Worm (Caenorhabditis elegans): ENCODE data around the gene plc-4.

- TF ChIP-seq dpff-1 (tag; optimal IDR thresholded peaks at IDR 0.05): no peak
- TF ChIP-seq ama-1 (optimal IDR thresholded peaks at IDR 0.05): no peak
- TF ChIP-seq ama-1 (GFP tag; optimal IDR thresholded peaks at IDR 0.05): no peak
- no peak for TF ChIP-seq tbp1 (GFP tag; optimal IDR thresholded peaks at IDR 0.05)
- TF ChIP-seq ceh-58 (GFP tag; IDR thresholded peaks at IDR 0.05): no peak
- TF ChIP-seq zim-3 (tag; optimal IDR thresholded peaks at IDR 0.05): no peak
- no peak for TF ChIP-seq sea-2 (GFP tag; IDR thresholded peaks at IDR 0.05)
- no peak for TF ChIP-seq egl-18 (GFP tag; IDR thresholded peaks at IDR 0.05)
- no peak for TF ChIP-seq dox-1 (GFP tag; IDR thresholded peaks at IDR 0.05)
- no peak for TF ChIP-seq nhr-120 (GFP tag; IDR thresholded peaks at IDR 0.05)
- TF ChIP-seq repo-1 (tag; optimal IDR thresholded peaks at IDR 0.05): no peak
These were observed 15.3 kb downstream of the plc-4 start for ce11 chrIV:7497205-7497604.

Data from whole organism, young adult.